Fruit fly (Drosophila melanogaster) whole organism, adult: Measurements from ENCODE around the gene CG15765.

Experiments
- CG12768 ChIP-seq: fragments of 200-800 bp; sonication (Bioruptor generic); optimal IDR thresholded peaks from 2 replicates; lab custom pipeline; 2017; ENCODE audit warnings: missing biosample characterization, missing genetic modification characterization, mild to moderate bottlenecking, moderate library complexity, missing genetic modification reagents
- CG14711 ChIP-seq: fragments of 200-800 bp; sonication (Bioruptor generic); optimal IDR thresholded peaks from 2 replicates; lab custom pipeline; 2018; ENCODE audit warnings: missing biosample characterization, mild to moderate bottlenecking, missing genetic modification characterization, moderate library complexity
- CG33017 ChIP-seq: fragments of 200-800 bp; sonication (Bioruptor generic); optimal IDR thresholded peaks from 2 replicates; lab custom pipeline; 2018; ENCODE audit warnings: missing biosample characterization, mild to moderate bottlenecking, missing genetic modification characterization, moderate library complexity
- CG5204 ChIP-seq: fragments of 200-800 bp; sonication (Bioruptor generic); optimal IDR thresholded peaks from 2 replicates; lab custom pipeline; 2016; ENCODE audit warnings: missing biosample characterization, missing genetic modification characterization
- CG7101 ChIP-seq: fragments of 200-800 bp; sonication (Bioruptor generic); optimal IDR thresholded peaks from 2 replicates; lab custom pipeline; 2018; ENCODE audit warnings: missing biosample characterization, mild to moderate bottlenecking, missing genetic modification characterization, moderate library complexity
- Clk ChIP-seq: fragments of 200-800 bp; sonication (Bioruptor generic); optimal IDR thresholded peaks from 2 replicates; lab custom pipeline; 2017; ENCODE audit warnings: missing biosample characterization, missing genetic modification characterization
- Mnt ChIP-seq: fragments of 200-800 bp; sonication (Bioruptor generic); optimal IDR thresholded peaks from 2 replicates; lab custom pipeline; 2016; ENCODE audit warnings: missing biosample characterization, mild to moderate bottlenecking, missing genetic modification characterization
- bab1 ChIP-seq: fragments of 200-800 bp; sonication (Bioruptor generic); optimal IDR thresholded peaks from 3 replicates; lab custom pipeline; 2019; ENCODE audit warnings: missing biosample characterization, mild to moderate bottlenecking, missing genetic modification characterization, moderate library complexity
- cic ChIP-seq: fragments of 200-800 bp; sonication (Bioruptor generic); optimal IDR thresholded peaks from 2 replicates; lab custom pipeline; 2017; ENCODE audit warnings: missing biosample characterization, mild to moderate bottlenecking, missing genetic modification characterization, moderate library complexity
- cnc ChIP-seq, 2 experiments: fragments of >200 bp; optimal IDR thresholded peaks; 2 replicates each; lab custom pipeline; 2017
- kay ChIP-seq: fragments of 200-800 bp; sonication (Bioruptor generic); peaks from one replicate; lab custom pipeline; 2016; ENCODE audit warnings: missing biosample characterization, missing genetic modification characterization, borderline replicate concordance
- ovo ChIP-seq: fragments of 200-800 bp; sonication (Bioruptor generic); optimal IDR thresholded peaks from 2 replicates; lab custom pipeline; 2016; ENCODE audit warnings: missing biosample characterization, missing genetic modification characterization
- pad ChIP-seq: fragments of 200-800 bp; sonication (Bioruptor generic); optimal IDR thresholded peaks from 3 replicates; lab custom pipeline; 2017; ENCODE audit warnings: missing biosample characterization, missing genetic modification characterization, mild to moderate bottlenecking, moderate library complexity, missing genetic modification reagents
- tj ChIP-seq: fragments of 200-800 bp; sonication (Bioruptor generic); optimal IDR thresholded peaks from 3 replicates; lab custom pipeline; 2017; ENCODE audit warnings: missing biosample characterization, mild to moderate bottlenecking, missing genetic modification characterization, moderate library complexity

- TF ChIP-seq ovo (GFP tag; lab: Kevin White, UChicago), result no peak
- no peak for TF ChIP-seq CG5204 (GFP tag; lab: Kevin White, UChicago)
- TF ChIP-seq cic (GFP tag; lab: Kevin White, UChicago), result no peak
- no peak for TF ChIP-seq CG14711 (tag; lab: Kevin White, UChicago)
- TF ChIP-seq kay (GFP tag; lab: Kevin White, UChicago), result no peak
- no peak for TF ChIP-seq CG7101 (tag; lab: Kevin White, UChicago)
- no peak for TF ChIP-seq CG33017
- TF ChIP-seq bab1 (GFP tag; lab: Kevin White, UChicago), result no peak
- TF ChIP-seq Clk (GFP tag; lab: Kevin White, UChicago), result no peak
- no peak for TF ChIP-seq cnc (optimal IDR thresholded peaks at IDR 0.05; lab: Kevin White, UChicago)
- TF ChIP-seq tj (GFP tag; lab: Kevin White, UChicago), result no peak
- no peak for TF ChIP-seq pad (GFP tag; lab: Kevin White, UChicago)
- no peak for TF ChIP-seq Mnt (GFP tag; lab: Kevin White, UChicago)
- TF ChIP-seq CG12768 (GFP tag; lab: Kevin White, UChicago), result no peak
Observed at dm6 chrX:5868795-5869194, 50.4 kb downstream of the CG15765 start, which contains the start of gene CG15764.
